Fruit fly (Drosophila melanogaster): Measurements from ENCODE around the gene Argk1.

DNA sequence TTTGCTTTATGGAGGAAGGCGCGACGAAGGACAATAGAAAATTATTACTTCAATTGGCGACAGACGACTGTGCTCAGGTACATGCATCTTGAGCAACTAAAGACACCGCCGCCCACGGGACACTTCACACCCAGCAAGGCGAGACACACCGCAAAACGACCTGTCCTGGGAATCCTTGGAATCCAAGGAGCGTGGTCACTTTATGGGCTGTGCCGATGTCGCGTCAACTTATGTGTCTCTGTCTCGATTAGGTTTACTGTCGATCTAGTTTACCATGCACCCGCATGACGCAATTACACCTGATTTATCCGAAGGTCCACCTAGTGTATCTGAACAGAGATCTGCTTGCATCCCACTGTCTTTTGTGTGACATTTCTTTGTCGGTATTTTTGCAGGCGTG, 26.6 kb downstream of the Argk1 start:
- TF ChIP-seq psq (optimal IDR thresholded peaks at IDR 0.05) (no peak), Sin3A (optimal IDR thresholded peaks at IDR 0.05) (no peak), insv (optimal IDR thresholded peaks at IDR 0.05) (no peak), ttk (optimal IDR thresholded peaks at IDR 0.05) (no peak), h (optimal IDR thresholded peaks at IDR 0.05) (no peak), Myc (optimal IDR thresholded peaks at IDR 0.05) (no peak)

Data from Kc167 (cell line).